Fruit fly (Drosophila melanogaster): ENCODE results near the gene bwa.

DNA sequence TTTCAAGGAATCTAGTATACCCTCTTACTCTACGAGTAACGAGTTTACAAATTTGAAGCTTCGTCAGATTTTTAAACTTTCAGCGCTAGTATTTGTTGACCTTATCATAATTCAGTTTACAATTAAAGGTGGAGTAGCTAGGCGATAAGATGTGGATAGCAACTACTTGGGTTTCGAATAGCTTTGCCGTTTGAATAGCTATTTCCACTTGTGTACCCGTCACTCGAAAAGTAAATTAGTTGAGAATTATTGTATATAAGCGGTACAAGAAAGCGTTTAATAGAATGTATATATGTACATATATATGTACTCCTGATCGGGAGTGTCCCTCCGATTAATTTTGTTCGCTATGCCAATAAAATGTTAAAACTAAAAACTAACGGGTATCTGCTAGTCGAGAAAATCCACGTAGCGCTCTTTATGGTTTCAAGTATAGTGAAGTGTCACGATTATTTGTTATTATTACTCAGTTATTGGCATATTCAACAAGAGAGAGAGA lies 39.8 kb upstream of the bwa start:
- TF ChIP-seq ttk (optimal IDR thresholded peaks at IDR 0.05) (no peak), h (optimal IDR thresholded peaks at IDR 0.05) (no peak)
